Fruit fly (Drosophila melanogaster) whole organism, embryonic: Measurements from ENCODE around the gene Etl1.
A peak's percentile ranks its signal among the peaks of the same experiment; 100 is the strongest.

Experiments used
- Ada2b ChIP-seq: fragments of 200-800 bp; sonication (Bioruptor generic); IDR thresholded peaks from 2 replicates; pipeline ENCODE4 v1.3.6; 2022; ENCODE audit warnings: missing biosample characterization, missing genetic modification characterization
- Aef1 ChIP-seq: fragments of 200-800 bp; sonication (Bioruptor generic); IDR thresholded peaks from 3 replicates; pipeline ENCODE4 v1.3.6; 2022; ENCODE audit warnings: missing biosample characterization, missing genetic modification characterization
- B-H2 ChIP-seq: fragments of 200-800 bp; sonication (Bioruptor generic); optimal IDR thresholded peaks from 2 replicates; lab custom pipeline; 2018; ENCODE audit warnings: missing biosample characterization, mild to moderate bottlenecking, missing genetic modification characterization
- BEAF-32 ChIP-seq: fragments of 200-800 bp; sonication (Bioruptor generic); optimal IDR thresholded peaks from 3 replicates; lab custom pipeline; 2017; ENCODE audit warnings: missing biosample characterization, missing genetic modification characterization, mild to moderate bottlenecking, moderate library complexity, missing genetic modification reagents
- Bdp1 ChIP-seq: fragments of 200-800 bp; sonication (Bioruptor generic); optimal IDR thresholded peaks from 3 replicates; lab custom pipeline; 2016; ENCODE audit warnings: missing biosample characterization, missing genetic modification characterization
- CG10147 ChIP-seq: fragments of 200-800 bp; sonication (Bioruptor generic); optimal IDR thresholded peaks from 2 replicates; lab custom pipeline; 2019; ENCODE audit warnings: missing biosample characterization, mild to moderate bottlenecking, missing genetic modification characterization, moderate library complexity
- CG1024 ChIP-seq: fragments of 200-800 bp; sonication (Bioruptor generic); IDR thresholded peaks from 2 replicates; pipeline ENCODE4 v1.3.6; 2022; ENCODE audit warnings: missing biosample characterization, missing genetic modification characterization
- CG11504 ChIP-seq: fragments of 200-800 bp; sonication (Bioruptor generic); optimal IDR thresholded peaks from 3 replicates; lab custom pipeline; 2019; ENCODE audit warnings: missing biosample characterization, mild to moderate bottlenecking, missing genetic modification characterization, moderate library complexity
- CG11695 ChIP-seq: fragments of 200-800 bp; sonication (Bioruptor generic); IDR thresholded peaks from 3 replicates; pipeline ENCODE4 v1.3.6; 2022; ENCODE audit warnings: missing biosample characterization, missing genetic modification characterization
- CG13424 ChIP-seq: fragments of 200-800 bp; sonication (Bioruptor generic); optimal IDR thresholded peaks from 2 replicates; lab custom pipeline; 2019; ENCODE audit warnings: missing biosample characterization, mild to moderate bottlenecking, missing genetic modification characterization, moderate library complexity
- CG13894 ChIP-seq: fragments of 200-800 bp; sonication (Bioruptor generic); optimal IDR thresholded peaks from 3 replicates; lab custom pipeline; 2018; ENCODE audit warnings: missing biosample characterization, mild to moderate bottlenecking, missing genetic modification characterization, moderate library complexity
- CG14667 ChIP-seq: fragments of 200-800 bp; sonication (Bioruptor generic); IDR thresholded peaks from 2 replicates; pipeline ENCODE4 v1.3.6; 2022; ENCODE audit warnings: missing biosample characterization, missing genetic modification characterization
- CG15073 ChIP-seq: fragments of 200-800 bp; sonication (Bioruptor generic); optimal IDR thresholded peaks from 2 replicates; lab custom pipeline; 2016; ENCODE audit warnings: missing biosample characterization, missing genetic modification characterization
- CG15479 ChIP-seq: fragments of 200-800 bp; sonication (Bioruptor generic); optimal IDR thresholded peaks from 3 replicates; lab custom pipeline; 2019; ENCODE audit warnings: missing biosample characterization, mild to moderate bottlenecking, missing genetic modification characterization, moderate library complexity
- CG15601 ChIP-seq: fragments of 200-800 bp; sonication (Bioruptor generic); optimal IDR thresholded peaks from 3 replicates; lab custom pipeline; 2019; ENCODE audit warnings: missing biosample characterization, mild to moderate bottlenecking, missing genetic modification characterization, moderate library complexity
- CG17385 ChIP-seq: fragments of 200-800 bp; sonication (Bioruptor generic); optimal IDR thresholded peaks from 3 replicates; lab custom pipeline; 2018; ENCODE audit warnings: missing biosample characterization, mild to moderate bottlenecking, missing genetic modification characterization
- CG32772 ChIP-seq: fragments of 200-800 bp; sonication (Bioruptor generic); IDR thresholded peaks from 2 replicates; pipeline ENCODE4 v1.3.6; 2022; ENCODE audit warnings: missing biosample characterization, missing genetic modification characterization
- CG34224 ChIP-seq: fragments of 200-800 bp; sonication (Bioruptor generic); IDR thresholded peaks from 3 replicates; pipeline ENCODE4 v1.3.6; 2022; ENCODE audit warnings: missing biosample characterization, missing genetic modification characterization; ENCODE audit not compliant: partially characterized antibody
- CG4424 ChIP-seq: fragments of 200-800 bp; sonication (Bioruptor generic); optimal IDR thresholded peaks from 3 replicates; lab custom pipeline; 2016; ENCODE audit warnings: missing biosample characterization, missing genetic modification characterization
- CG4730 ChIP-seq: fragments of 200-800 bp; sonication (Bioruptor generic); IDR thresholded peaks from 2 replicates; pipeline ENCODE4 v1.3.6; 2022; ENCODE audit warnings: missing biosample characterization, missing genetic modification characterization
- CG4854 ChIP-seq: fragments of 200-800 bp; sonication (Bioruptor generic); optimal IDR thresholded peaks from 2 replicates; lab custom pipeline; 2016; ENCODE audit warnings: missing biosample characterization, missing genetic modification characterization, inconsistent platforms
- CG5245 ChIP-seq: fragments of 200-800 bp; sonication (Bioruptor generic); optimal IDR thresholded peaks from 3 replicates; lab custom pipeline; 2016; ENCODE audit warnings: missing biosample characterization, missing genetic modification characterization
- CG6765 ChIP-seq: fragments of 200-800 bp; sonication (Bioruptor generic); optimal IDR thresholded peaks from 3 replicates; lab custom pipeline; 2017; ENCODE audit warnings: missing biosample characterization, mild to moderate bottlenecking, missing genetic modification characterization
- CG7928 ChIP-seq: fragments of 200-800 bp; sonication (Bioruptor generic); optimal IDR thresholded peaks from 2 replicates; lab custom pipeline; 2017; ENCODE audit warnings: missing biosample characterization, mild to moderate bottlenecking, missing genetic modification characterization
- CG9727 ChIP-seq: fragments of 200-800 bp; sonication (Bioruptor generic); optimal IDR thresholded peaks from 3 replicates; lab custom pipeline; 2017; ENCODE audit warnings: missing biosample characterization, mild to moderate bottlenecking, missing genetic modification characterization
- CG9932 ChIP-seq: fragments of 200-800 bp; sonication (Bioruptor generic); IDR thresholded peaks from 2 replicates; pipeline ENCODE4 v1.3.6; 2022; ENCODE audit warnings: missing biosample characterization, missing genetic modification characterization
- Eip74EF ChIP-seq, 2 experiments: fragments of 200-800 bp in 1 of 2; fragments of >200 bp in 1 of 2; sonication (Bioruptor generic) in 1 of 2; optimal IDR thresholded peaks; 2 replicates each; lab custom pipeline; 2017 to 2019; ENCODE audit warnings: missing biosample characterization in 2 of 2, missing genetic modification characterization in 2 of 2, mild to moderate bottlenecking in 1 of 2, moderate library complexity in 1 of 2
- Hmr ChIP-seq: fragments of 200-800 bp; sonication (Bioruptor generic); optimal IDR thresholded peaks from 3 replicates; lab custom pipeline; 2017; ENCODE audit warnings: mild to moderate bottlenecking, missing biosample characterization, missing genetic modification reagents, missing genetic modification characterization
- NC2α ChIP-seq: fragments of 200-800 bp; sonication (Bioruptor generic); optimal IDR thresholded peaks from 2 replicates; lab custom pipeline; 2016; ENCODE audit warnings: missing biosample characterization, missing genetic modification characterization
- Optix ChIP-seq: fragments of 200-800 bp; sonication (Bioruptor generic); IDR thresholded peaks from 3 replicates; pipeline ENCODE4 v1.3.6; 2022; ENCODE audit warnings: missing biosample characterization, missing genetic modification characterization
- ab ChIP-seq: fragments of 200-800 bp; sonication (Bioruptor generic); optimal IDR thresholded peaks from 2 replicates; lab custom pipeline; 2016; ENCODE audit warnings: missing biosample characterization, missing genetic modification characterization
- bowl ChIP-seq: fragments of 200-800 bp; sonication (Bioruptor generic); IDR thresholded peaks from 2 replicates; pipeline ENCODE4 v1.3.6; 2022; ENCODE audit warnings: missing biosample characterization, missing genetic modification characterization
- btn ChIP-seq: fragments of 200-800 bp; sonication (Bioruptor generic); optimal IDR thresholded peaks from 2 replicates; lab custom pipeline; 2016; ENCODE audit warnings: missing biosample characterization, missing genetic modification characterization
- caup ChIP-seq: fragments of 200-800 bp; sonication (Bioruptor generic); optimal IDR thresholded peaks from 3 replicates; lab custom pipeline; 2017; ENCODE audit warnings: missing biosample characterization, mild to moderate bottlenecking, missing genetic modification characterization, moderate library complexity; ENCODE audit not compliant: severe bottlenecking
- chinmo ChIP-seq: fragments of 200-800 bp; sonication (Bioruptor generic); IDR thresholded peaks from 4 replicates; pipeline ENCODE4 v1.3.6; 2022; ENCODE audit warnings: missing biosample characterization, missing genetic modification characterization; ENCODE audit not compliant: partially characterized antibody
- corto ChIP-seq: fragments of 200-800 bp; sonication (Bioruptor generic); optimal IDR thresholded peaks from 2 replicates; lab custom pipeline; 2016; ENCODE audit warnings: missing biosample characterization, mild to moderate bottlenecking, missing genetic modification characterization, moderate library complexity
- crol ChIP-seq: fragments of 200-800 bp; sonication (Bioruptor generic); IDR thresholded peaks from 2 replicates; pipeline ENCODE4 v1.3.6; 2022; ENCODE audit warnings: missing biosample characterization, missing genetic modification characterization
- dati ChIP-seq: fragments of 200-800 bp; sonication (Bioruptor generic); IDR thresholded peaks from 2 replicates; pipeline ENCODE4 v1.3.6; 2022; ENCODE audit warnings: missing biosample characterization, missing genetic modification characterization
- exex ChIP-seq: fragments of 200-800 bp; sonication (Bioruptor generic); optimal IDR thresholded peaks from 4 replicates; lab custom pipeline; 2018; ENCODE audit warnings: missing biosample characterization, mild to moderate bottlenecking, missing genetic modification characterization, moderate library complexity
- eyg ChIP-seq: fragments of 200-800 bp; sonication (Bioruptor generic); optimal IDR thresholded peaks from 3 replicates; lab custom pipeline; 2016; ENCODE audit warnings: missing biosample characterization, missing genetic modification characterization
- grau ChIP-seq: fragments of 200-800 bp; optimal IDR thresholded peaks from 3 replicates; lab custom pipeline; 2019; ENCODE audit warnings: missing biosample characterization, mild to moderate bottlenecking, missing genetic modification characterization, moderate library complexity
- klu ChIP-seq: fragments of 200-800 bp; sonication (Bioruptor generic); IDR thresholded peaks from 2 replicates; pipeline ENCODE4 v1.3.6; 2022; ENCODE audit warnings: missing biosample characterization, missing genetic modification characterization
- lbe ChIP-seq: fragments of 200-800 bp; sonication (Bioruptor generic); optimal IDR thresholded peaks from 2 replicates; lab custom pipeline; 2016; ENCODE audit warnings: missing biosample characterization, mild to moderate bottlenecking, missing genetic modification characterization
- nau ChIP-seq: fragments of 200-800 bp; sonication (Bioruptor generic); optimal IDR thresholded peaks from 3 replicates; lab custom pipeline; 2017; ENCODE audit warnings: missing biosample characterization, mild to moderate bottlenecking, missing genetic modification characterization, missing genetic modification reagents
- nerfin-1 ChIP-seq: fragments of 200-800 bp; sonication (Bioruptor generic); optimal IDR thresholded peaks from 3 replicates; lab custom pipeline; 2019; ENCODE audit warnings: missing biosample characterization, mild to moderate bottlenecking, missing genetic modification characterization, moderate library complexity
- schlank ChIP-seq: fragments of 200-800 bp; sonication (Bioruptor generic); optimal IDR thresholded peaks from 2 replicates; lab custom pipeline; 2018; ENCODE audit warnings: missing biosample characterization, mild to moderate bottlenecking, missing genetic modification characterization
- tin ChIP-seq: fragments of 200-800 bp; sonication (Bioruptor generic); optimal IDR thresholded peaks from 3 replicates; lab custom pipeline; 2016; ENCODE audit warnings: missing biosample characterization, missing genetic modification characterization
- tx ChIP-seq: fragments of 200-800 bp; sonication (Bioruptor generic); optimal IDR thresholded peaks from 2 replicates; lab custom pipeline; 2016; ENCODE audit warnings: missing biosample characterization, missing genetic modification characterization
- unc-4 ChIP-seq: fragments of 200-800 bp; sonication (Bioruptor generic); IDR thresholded peaks from 2 replicates; pipeline ENCODE4 v1.3.6; 2022; ENCODE audit warnings: missing biosample characterization, missing genetic modification characterization; ENCODE audit not compliant: partially characterized antibody
- zen2 ChIP-seq: fragments of 200-800 bp; sonication (Bioruptor generic); IDR thresholded peaks from 3 replicates; pipeline ENCODE4 v1.3.6; 2022; ENCODE audit warnings: missing biosample characterization, missing genetic modification characterization; ENCODE audit not compliant: partially characterized antibody

Gene Etl1

DNA sequence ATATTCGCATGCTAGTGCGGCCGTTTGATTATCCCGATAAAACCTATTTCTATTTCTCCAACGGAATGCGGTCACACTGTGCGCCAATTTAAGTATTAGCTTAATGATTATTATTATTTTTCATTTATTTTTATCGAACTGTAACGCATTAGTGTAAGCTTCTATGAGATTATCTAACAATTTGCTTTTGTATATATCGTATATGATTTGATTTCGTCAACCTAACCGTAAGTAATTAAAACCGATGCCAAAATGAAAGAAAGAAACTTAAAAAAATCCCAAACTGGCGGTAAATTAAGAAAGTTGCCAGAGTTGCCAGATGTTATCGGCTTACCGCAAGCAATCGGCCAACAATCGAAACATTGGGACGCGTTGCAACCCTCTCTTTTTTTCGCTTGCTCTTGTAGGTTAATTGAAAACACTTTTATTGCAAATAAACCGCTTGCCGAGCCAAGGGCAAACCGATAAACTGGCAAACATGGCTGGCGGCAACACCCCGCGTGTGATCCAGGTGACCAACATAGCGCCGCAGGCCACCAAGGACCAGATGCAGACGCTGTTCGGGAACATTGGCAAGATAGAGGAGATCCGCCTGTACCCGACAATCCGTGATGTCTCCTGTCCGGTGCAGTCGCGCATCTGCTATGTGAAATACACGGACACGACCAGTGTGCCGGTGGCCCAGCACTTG, at the start of gene Etl1, which contains the start of gene Srp54 (continued):
- no peak for TF ChIP-seq klu (GFP tag; lab: Robert Waterston, UW)
- no peak for TF ChIP-seq CG32772
- TF ChIP-seq CG7928 (GFP tag; lab: Kevin White, UChicago): no peak
- peak; percentile 1 for TF ChIP-seq exex (tag; lab: Kevin White, UChicago)
- TF ChIP-seq dati: no peak
- TF ChIP-seq tx (GFP tag; lab: Kevin White, UChicago): no peak
- no peak for TF ChIP-seq CG17385
- no peak for TF ChIP-seq lbe
- no peak for TF ChIP-seq CG15479 (GFP tag; lab: Kevin White, UChicago)
- peak; percentile 29; the same call in 1 of the 2 replicates for TF ChIP-seq CG9932 (GFP tag; lab: Robert Waterston, UW)
- TF ChIP-seq nerfin-1 (tag; lab: Kevin White, UChicago): no peak
- TF ChIP-seq caup (GFP tag; lab: Kevin White, UChicago): no peak
- no peak for TF ChIP-seq Ada2b (GFP tag; lab: Robert Waterston, UW)
- TF ChIP-seq Hmr (GFP tag; lab: Kevin White, UChicago): no peak
- no peak for TF ChIP-seq zen2 (GFP tag; lab: Robert Waterston, UW)
- TF ChIP-seq CG4854 (GFP tag; lab: Kevin White, UChicago): no peak
- TF ChIP-seq CG34224 (GFP tag; lab: Robert Waterston, UW): no peak
- TF ChIP-seq CG6765 (GFP tag; lab: Kevin White, UChicago): no peak
- TF ChIP-seq eyg (GFP tag; lab: Kevin White, UChicago): no peak
- TF ChIP-seq Bdp1 (GFP tag; lab: Kevin White, UChicago): no peak
- TF ChIP-seq Aef1 (GFP tag; lab: Robert Waterston, UW): no peak
- TF ChIP-seq CG14667: no peak
- TF ChIP-seq CG9727 (GFP tag; lab: Kevin White, UChicago): no peak
- no peak for TF ChIP-seq B-H2
- TF ChIP-seq CG5245: no peak
- peak; percentile 2 for TF ChIP-seq CG4424 (GFP tag; lab: Kevin White, UChicago)
- no peak for TF ChIP-seq CG4730 (GFP tag; lab: Robert Waterston, UW)
- peak; percentile 63 for TF ChIP-seq BEAF-32 (GFP tag; lab: Kevin White, UChicago)
- TF ChIP-seq nau (GFP tag; lab: Kevin White, UChicago): no peak
- TF ChIP-seq Optix (GFP tag; lab: Robert Waterston, UW): no peak
- TF ChIP-seq CG13424 (tag; lab: Kevin White, UChicago): no peak
- no peak for TF ChIP-seq crol
- TF ChIP-seq bowl (GFP tag; lab: Robert Waterston, UW): no peak
- no peak for TF ChIP-seq CG13894 (tag; lab: Kevin White, UChicago)
- no peak for TF ChIP-seq grau
- no peak for TF ChIP-seq CG10147 (GFP tag; lab: Kevin White, UChicago)
- TF ChIP-seq CG11504 (tag; lab: Kevin White, UChicago): peak; percentile 11
- no peak for TF ChIP-seq unc-4
- TF ChIP-seq CG15073 (GFP tag; lab: Kevin White, UChicago): no peak
- TF ChIP-seq tin (GFP tag; lab: Kevin White, UChicago): no peak
- no peak for TF ChIP-seq Eip74EF (GFP tag; optimal IDR thresholded peaks at IDR 0.05; lab: Kevin White, UChicago)
- no peak for TF ChIP-seq corto (GFP tag; lab: Kevin White, UChicago)
- TF ChIP-seq chinmo (GFP tag; lab: Robert Waterston, UW): no peak
- TF ChIP-seq NC2α: no peak
- no peak for TF ChIP-seq CG1024
- no peak for TF ChIP-seq schlank (tag; lab: Kevin White, UChicago)
- no peak for TF ChIP-seq ab
- no peak for TF ChIP-seq CG11695 (GFP tag; lab: Robert Waterston, UW)
- TF ChIP-seq btn: no peak
- TF ChIP-seq CG15601: no peak
